Fruit fly (Drosophila melanogaster): Measurements from ENCODE around the gene CG34174.

CG34174 gene

dm6 chr2L:2202853-2203717 is 11.0 kb upstream of the CG34174 start (continued):
- no peak for TF ChIP-seq yki (optimal IDR thresholded peaks at IDR 0.05)
- TF ChIP-seq esg (GFP tag; conservative IDR thresholded peaks at IDR 0.05) = no peak
- no peak for TF ChIP-seq fd102C (GFP tag; optimal IDR thresholded peaks at IDR 0.05)
- TF ChIP-seq Blimp-1 (GFP tag; optimal IDR thresholded peaks at IDR 0.05) = peak; percentile 87
- TF ChIP-seq org-1 (GFP tag; optimal IDR thresholded peaks at IDR 0.05) = no peak
- 0 out of 2 replicates have a peak, but pooled peaks have one; percentile 20 for TF ChIP-seq CG6272 (GFP tag; IDR thresholded peaks at IDR 0.05)
- no peak for TF ChIP-seq da (GFP tag; optimal IDR thresholded peaks at IDR 0.05)
- TF ChIP-seq Awh (GFP tag; IDR thresholded peaks at IDR 0.05) = 0 out of 2 replicates have a peak, but pooled peaks have one; percentile 8
- TF ChIP-seq CG6689 (GFP tag; IDR thresholded peaks at IDR 0.05) = 0 out of 2 replicates have a peak, but pooled peaks have one; percentile 9
- no peak for TF ChIP-seq eyg (GFP tag; optimal IDR thresholded peaks at IDR 0.05)
- TF ChIP-seq btn (GFP tag; optimal IDR thresholded peaks at IDR 0.05) = peak; percentile 1
- TF ChIP-seq pfk (GFP tag; optimal IDR thresholded peaks at IDR 0.05) = no peak
- no peak for TF ChIP-seq NK7.1 (GFP tag; optimal IDR thresholded peaks at IDR 0.05)
- no peak for TF ChIP-seq Mad (GFP tag; optimal IDR thresholded peaks at IDR 0.05)
- TF ChIP-seq CG3726 (GFP tag; IDR thresholded peaks at IDR 0.05) = no peak
- TF ChIP-seq CG1792 (GFP tag; optimal IDR thresholded peaks at IDR 0.05) = no peak
- no peak for TF ChIP-seq sima (GFP tag; optimal IDR thresholded peaks at IDR 0.05)
- TF ChIP-seq CG2678 (tag; optimal IDR thresholded peaks at IDR 0.05) = peak; percentile 3
- 0 out of 2 replicates have a peak, but pooled peaks have one; percentile 23 for TF ChIP-seq CG11696 (GFP tag; IDR thresholded peaks at IDR 0.05)
- TF ChIP-seq CG30431 (GFP tag; optimal IDR thresholded peaks at IDR 0.05) = no peak
- TF ChIP-seq lov (optimal IDR thresholded peaks at IDR 0.05) = no peak
- peak; percentile 58; the same call in 1 of the 3 replicates for TF ChIP-seq lov (GFP tag; IDR thresholded peaks at IDR 0.05)
- peak; percentile 32 for TF ChIP-seq CG5180 (GFP tag; optimal IDR thresholded peaks at IDR 0.05)
- TF ChIP-seq Drgx (GFP tag; IDR thresholded peaks at IDR 0.05) = peak; percentile 69
- no peak for TF ChIP-seq Mes4 (GFP tag; optimal IDR thresholded peaks at IDR 0.05)
- no peak for TF ChIP-seq wdn (GFP tag; IDR thresholded peaks at IDR 0.05)
- peak; percentile 21 for TF ChIP-seq Med (GFP tag)
- no peak for TF ChIP-seq Hmx (GFP tag; optimal IDR thresholded peaks at IDR 0.05)
- no peak for TF ChIP-seq stwl (tag; optimal IDR thresholded peaks at IDR 0.05)
- TF ChIP-seq pzg (GFP tag; optimal IDR thresholded peaks at IDR 0.05) = no peak
- TF ChIP-seq nom (GFP tag; optimal IDR thresholded peaks at IDR 0.05) = peak; percentile 80
- peak; percentile 39 for TF ChIP-seq kay (GFP tag; optimal IDR thresholded peaks at IDR 0.05)
- TF ChIP-seq CG34422 (GFP tag; IDR thresholded peaks at IDR 0.05) = peak; percentile 69; the same call in 1 of the 3 replicates
- 0 out of 2 replicates have a peak, but pooled peaks have one; percentile 17 for TF ChIP-seq Atf6 (GFP tag; IDR thresholded peaks at IDR 0.05)
- TF ChIP-seq CG2202 (tag; optimal IDR thresholded peaks at IDR 0.05) = no peak
- peak; percentile 53; the same call in 1 of the 2 replicates for TF ChIP-seq tna (GFP tag; IDR thresholded peaks at IDR 0.05; ENCODE audit: partially characterized antibody)
- TF ChIP-seq B-H1 (GFP tag; IDR thresholded peaks at IDR 0.05) = no peak; the same call in 2 of the 3 replicates
- peak; percentile 57 for TF ChIP-seq Nf-YC (tag; optimal IDR thresholded peaks at IDR 0.05)
- TF ChIP-seq CG42726 (GFP tag; IDR thresholded peaks at IDR 0.05; ENCODE audit: partially characterized antibody) = no peak
- no peak for TF ChIP-seq Fer2 (tag; optimal IDR thresholded peaks at IDR 0.05)
- TF ChIP-seq CG4730 (GFP tag; IDR thresholded peaks at IDR 0.05) = no peak
- TF ChIP-seq C15 (GFP tag; IDR thresholded peaks at IDR 0.05) = no peak
- no peak for TF ChIP-seq CG9817 (tag; optimal IDR thresholded peaks at IDR 0.05)
- TF ChIP-seq bowl (GFP tag; IDR thresholded peaks at IDR 0.05) = peak; percentile 53; the same call in 1 of the 2 replicates
- no peak for TF ChIP-seq toy (GFP tag; IDR thresholded peaks at IDR 0.05)
- TF ChIP-seq CG17328 (GFP tag; IDR thresholded peaks at IDR 0.05) = no peak
- TF ChIP-seq CG10462 (GFP tag; optimal IDR thresholded peaks at IDR 0.05) = no peak
- TF ChIP-seq CG1647 (GFP tag; optimal IDR thresholded peaks at IDR 0.05) = peak; percentile 8
- TF ChIP-seq caup (GFP tag; optimal IDR thresholded peaks at IDR 0.05; ENCODE audit: severe bottlenecking) = peak; percentile 21
- TF ChIP-seq H2.0 (GFP tag; IDR thresholded peaks at IDR 0.05) = no peak

Measured in whole organism, embryonic.